Worm (Caenorhabditis elegans) whole organism, early embryonic: ENCODE measurements around the gene cogc-8.

Experiments used
- B0310.2 ChIP-seq: sonication (generic microtip); optimal IDR thresholded peaks from 2 replicates; lab custom pipeline; 2016; ENCODE audit warnings: mild to moderate bottlenecking, missing genetic modification characterization, missing compliant biosample characterization
- F13C5.2 ChIP-seq: sonication (generic microtip); optimal IDR thresholded peaks from 2 replicates; lab custom pipeline; 2017; ENCODE audit warnings: mild to moderate bottlenecking, missing genetic modification characterization, inconsistent platforms, missing compliant biosample characterization
- aly-1 ChIP-seq: sonication (generic microtip); optimal IDR thresholded peaks from 2 replicates; lab custom pipeline; 2016; ENCODE audit warnings: missing genetic modification characterization, missing compliant biosample characterization
- ama-1 ChIP-seq: fragments of 150-350 bp; optimal IDR thresholded peaks from 2 replicates; lab custom pipeline; 2014
- ceh-13 ChIP-seq: fragments of 200-800 bp; sonication (Bioruptor generic); optimal IDR thresholded peaks from 2 replicates; lab custom pipeline; 2018; ENCODE audit warnings: mild to moderate bottlenecking, missing genetic modification characterization, missing compliant biosample characterization
- ceh-36 ChIP-seq: sonication (generic microtip); optimal IDR thresholded peaks from 2 replicates; lab custom pipeline; 2016; ENCODE audit warnings: missing genetic modification characterization, inconsistent platforms, missing compliant biosample characterization
- ets-7 ChIP-seq: sonication (generic microtip); optimal IDR thresholded peaks from 2 replicates; lab custom pipeline; 2016; ENCODE audit warnings: missing genotype, missing genetic modification characterization, missing compliant biosample characterization
- flt-1 ChIP-seq: fragments of 200-800 bp; sonication (Bioruptor generic); IDR thresholded peaks from 2 replicates; pipeline ENCODE4 v1.3.6; 2022; ENCODE audit warnings: missing genetic modification characterization, missing compliant biosample characterization
- hmbx-1 ChIP-seq: sonication (generic microtip); optimal IDR thresholded peaks from 2 replicates; lab custom pipeline; 2016; ENCODE audit warnings: mild to moderate bottlenecking, missing genetic modification characterization, missing compliant biosample characterization
- hmg-4 ChIP-seq: fragments of 200-800 bp; sonication (Bioruptor generic); optimal IDR thresholded peaks from 2 replicates; lab custom pipeline; 2018; ENCODE audit warnings: mild to moderate bottlenecking, missing genetic modification characterization, missing compliant biosample characterization
- hnd-1 ChIP-seq: sonication (generic microtip); optimal IDR thresholded peaks from 2 replicates; lab custom pipeline; 2016; ENCODE audit warnings: missing genetic modification characterization, missing compliant biosample characterization
- pes-1 ChIP-seq: fragments of 200-800 bp; sonication (Bioruptor generic); IDR thresholded peaks from 2 replicates; pipeline ENCODE4 v1.3.6; 2022; ENCODE audit warnings: missing genetic modification reagents, missing genetic modification characterization, missing compliant biosample characterization
- scrt-1 ChIP-seq: fragments of 200-800 bp; sonication (Bioruptor generic); IDR thresholded peaks from 2 replicates; pipeline ENCODE4 v1.3.6; 2022; ENCODE audit warnings: missing genetic modification characterization, missing compliant biosample characterization
- sea-1 ChIP-seq: fragments of 200-800 bp; sonication (Bioruptor generic); conservative IDR thresholded peaks from 2 replicates; pipeline ENCODE4 v1.3.6; 2022; ENCODE audit warnings: missing genetic modification characterization, missing compliant biosample characterization
- tbx-11 ChIP-seq: fragments of 200-800 bp; sonication (Bioruptor generic); IDR thresholded peaks from 2 replicates; pipeline ENCODE4 v1.3.6; 2022; ENCODE audit warnings: missing genetic modification characterization, missing compliant biosample characterization
- tbx-37 ChIP-seq: fragments of 200-800 bp; sonication (Bioruptor generic); conservative IDR thresholded peaks from 2 replicates; pipeline ENCODE4 v1.3.6; 2022; ENCODE audit warnings: missing genetic modification reagents, missing genetic modification characterization, missing compliant biosample characterization
- tra-4 ChIP-seq: sonication (generic microtip); optimal IDR thresholded peaks from 2 replicates; lab custom pipeline; 2017; ENCODE audit warnings: missing genetic modification characterization, missing compliant biosample characterization

cogc-8 gene

ce11 chrIV:266148-266547, 25.9 kb downstream of the cogc-8 start, which contains the start of gene T21D12.12:
T21D12.12 (plus strand) TSS chrIV:266448.
- no peak for TF ChIP-seq pes-1
- no peak for TF ChIP-seq tra-4 (tag; lab: Kevin White, UChicago)
- no peak for TF ChIP-seq hmbx-1
- TF ChIP-seq scrt-1 (GFP tag; lab: Robert Waterston, UW): no peak
- no peak for TF ChIP-seq tbx-11
- TF ChIP-seq ets-7 (tag; lab: Kevin White, UChicago): no peak
- TF ChIP-seq tbx-37 (GFP tag; lab: Robert Waterston, UW): no peak
- no peak for TF ChIP-seq ceh-13
- TF ChIP-seq ama-1 (lab: Kevin White, UChicago): no peak
- TF ChIP-seq ceh-36: no peak
- no peak for TF ChIP-seq hmg-4
- TF ChIP-seq hnd-1 (tag; lab: Kevin White, UChicago): no peak
- TF ChIP-seq B0310.2 (tag; lab: Kevin White, UChicago): no peak
- TF ChIP-seq F13C5.2 (tag; lab: Kevin White, UChicago): no peak
- TF ChIP-seq flt-1: no peak
- no peak for TF ChIP-seq aly-1 (tag; lab: Kevin White, UChicago)
- no peak for TF ChIP-seq sea-1 (GFP tag; lab: Robert Waterston, UW)

- TF ChIP-seq hmbx-1 (no peak), ceh-36 (no peak), sea-1 (GFP tag; lab: Robert Waterston, UW) (no peak), hmg-4 (no peak)
These were observed 28.9 kb downstream of the cogc-8 start, which contains the start of gene T21D12.11 for ce11 chrIV:269107-269506. T21D12.11 (plus strand) TSS chrIV:269407.

ce11 chrIV:273299-273698, 33.0 kb downstream of the cogc-8 start, which contains the start of gene srh-282:
srh-282 (minus strand) TSS chrIV:273399.
- no peak for TF ChIP-seq ets-7 (tag; lab: Kevin White, UChicago)
- TF ChIP-seq tbx-11: no peak
- TF ChIP-seq scrt-1 (GFP tag; lab: Robert Waterston, UW): no peak
- no peak for TF ChIP-seq ceh-13
- TF ChIP-seq F13C5.2 (tag; lab: Kevin White, UChicago): no peak
- TF ChIP-seq sea-1 (GFP tag; lab: Robert Waterston, UW): no peak
- no peak for TF ChIP-seq flt-1
- TF ChIP-seq ceh-36: no peak
- no peak for TF ChIP-seq tra-4 (tag; lab: Kevin White, UChicago)
- no peak for TF ChIP-seq tbx-37 (GFP tag; lab: Robert Waterston, UW)
- no peak for TF ChIP-seq hmg-4
- TF ChIP-seq ama-1 (lab: Kevin White, UChicago): no peak
- no peak for TF ChIP-seq hnd-1 (tag; lab: Kevin White, UChicago)
- TF ChIP-seq pes-1: no peak
- no peak for TF ChIP-seq hmbx-1

ce11 chrIV:274185-274584, 33.9 kb downstream of the cogc-8 start, which contains the start of gene sma-10:
sma-10 (plus strand) TSS chrIV:274420.
- TF ChIP-seq tra-4 (tag; lab: Kevin White, UChicago) (no peak), hmg-4 (no peak), tbx-11 (no peak), ceh-36 (no peak), ceh-13 (no peak), B0310.2 (tag; lab: Kevin White, UChicago) (no peak), F13C5.2 (tag; lab: Kevin White, UChicago) (no peak), ama-1 (lab: Kevin White, UChicago) (no peak), sea-1 (GFP tag; lab: Robert Waterston, UW) (no peak), scrt-1 (GFP tag; lab: Robert Waterston, UW) (no peak), hmbx-1 (no peak)

ce11 chrIV:275146-275545, 34.9 kb downstream of the cogc-8 start:
- TF ChIP-seq tra-4 (tag; lab: Kevin White, UChicago) (no peak), F13C5.2 (tag; lab: Kevin White, UChicago) (no peak), pes-1 (no peak), hnd-1 (tag; lab: Kevin White, UChicago) (no peak), hmg-4 (no peak), ama-1 (lab: Kevin White, UChicago) (no peak), sea-1 (GFP tag; lab: Robert Waterston, UW) (no peak)

- TF ChIP-seq hmbx-1 (no peak), ama-1 (lab: Kevin White, UChicago) (no peak), tra-4 (tag; lab: Kevin White, UChicago) (no peak), ceh-36 (no peak), hnd-1 (tag; lab: Kevin White, UChicago) (no peak), ceh-13 (no peak), B0310.2 (tag; lab: Kevin White, UChicago) (no peak), scrt-1 (GFP tag; lab: Robert Waterston, UW) (no peak), tbx-11 (no peak), hmg-4 (no peak), aly-1 (tag; lab: Kevin White, UChicago) (no peak), tbx-37 (GFP tag; lab: Robert Waterston, UW) (no peak), F13C5.2 (tag; lab: Kevin White, UChicago) (no peak), sea-1 (GFP tag; lab: Robert Waterston, UW) (no peak), ets-7 (tag; lab: Kevin White, UChicago) (no peak), flt-1 (no peak), pes-1 (no peak)
These were observed 38.0 kb downstream of the cogc-8 start for ce11 chrIV:278284-278683.

ce11 chrIV:282008-282407, 41.8 kb downstream of the cogc-8 start:
- TF ChIP-seq hmbx-1 (no peak), hnd-1 (tag; lab: Kevin White, UChicago) (no peak), tbx-11 (no peak), hmg-4 (no peak), ceh-36 (no peak), ama-1 (lab: Kevin White, UChicago) (no peak), ets-7 (tag; lab: Kevin White, UChicago) (no peak), F13C5.2 (tag; lab: Kevin White, UChicago) (no peak), pes-1 (no peak), aly-1 (tag; lab: Kevin White, UChicago) (no peak), sea-1 (GFP tag; lab: Robert Waterston, UW) (no peak), tbx-37 (GFP tag; lab: Robert Waterston, UW) (no peak), B0310.2 (tag; lab: Kevin White, UChicago) (no peak), tra-4 (tag; lab: Kevin White, UChicago) (no peak), scrt-1 (GFP tag; lab: Robert Waterston, UW) (no peak), ceh-13 (no peak), flt-1 (no peak)
